Fruit fly (Drosophila melanogaster) whole organism, prepupa: Measurements from ENCODE around the gene CG8668.

ENCODE experiments used
- Blimp-1 ChIP-seq: fragments of 200-800 bp; sonication (Bioruptor generic); optimal IDR thresholded peaks from 3 replicates; lab custom pipeline; 2017; ENCODE audit warnings: missing biosample characterization, missing genetic modification characterization, mild to moderate bottlenecking, moderate library complexity, missing genetic modification reagents
- CG10631 ChIP-seq: fragments of 200-800 bp; sonication (Bioruptor generic); optimal IDR thresholded peaks from 2 replicates; lab custom pipeline; 2016; ENCODE audit warnings: missing biosample characterization, missing genetic modification characterization
- CG10669 ChIP-seq: fragments of 200-800 bp; sonication (Bioruptor generic); optimal IDR thresholded peaks from 3 replicates; lab custom pipeline; 2018; ENCODE audit warnings: missing biosample characterization, mild to moderate bottlenecking, missing genetic modification characterization, moderate library complexity
- CG11762 ChIP-seq: fragments of 200-800 bp; sonication (Bioruptor generic); optimal IDR thresholded peaks from 3 replicates; lab custom pipeline; 2016; ENCODE audit warnings: missing biosample characterization, missing genetic modification characterization; ENCODE audit not compliant: insufficient read depth
- CG11902 ChIP-seq: fragments of 200-800 bp; sonication (Bioruptor generic); optimal IDR thresholded peaks from 3 replicates; lab custom pipeline; 2016; ENCODE audit warnings: missing biosample characterization, missing genetic modification characterization
- CG15336 ChIP-seq: fragments of 200-800 bp; sonication (Bioruptor generic); IDR thresholded peaks from 2 replicates; pipeline ENCODE4 v1.3.6; 2022; ENCODE audit warnings: missing biosample characterization, missing genetic modification characterization
- CG16779 ChIP-seq: fragments of 200-800 bp; sonication (Bioruptor generic); optimal IDR thresholded peaks from 3 replicates; lab custom pipeline; 2017; ENCODE audit warnings: missing biosample characterization, mild to moderate bottlenecking, missing genetic modification characterization
- CG3032 ChIP-seq: fragments of 200-800 bp; optimal IDR thresholded peaks from 2 replicates; lab custom pipeline; 2019; ENCODE audit warnings: missing biosample characterization, mild to moderate bottlenecking, missing genetic modification characterization, moderate library complexity
- CG32006 ChIP-seq: fragments of 200-800 bp; sonication (Bioruptor generic); optimal IDR thresholded peaks from 3 replicates; lab custom pipeline; 2017; ENCODE audit warnings: missing biosample characterization, mild to moderate bottlenecking, missing genetic modification characterization
- CG6163 ChIP-seq: fragments of 200-800 bp; sonication (Bioruptor generic); IDR thresholded peaks from 3 replicates; pipeline ENCODE4 v1.3.6; 2022; ENCODE audit warnings: missing biosample characterization, missing genetic modification characterization
- CG6276 ChIP-seq: fragments of 200-800 bp; sonication (Bioruptor generic); optimal IDR thresholded peaks from 2 replicates; lab custom pipeline; 2017; ENCODE audit warnings: missing biosample characterization, mild to moderate bottlenecking, missing genetic modification characterization
- CG6854 ChIP-seq: fragments of 200-800 bp; sonication (Bioruptor generic); optimal IDR thresholded peaks from 2 replicates; lab custom pipeline; 2017; ENCODE audit warnings: missing biosample characterization, mild to moderate bottlenecking, missing genetic modification characterization
- CG8119 ChIP-seq: fragments of 200-800 bp; sonication (Bioruptor generic); IDR thresholded peaks from 3 replicates; pipeline ENCODE4 v1.3.6; 2022; ENCODE audit warnings: missing biosample characterization, missing genetic modification characterization
- CG8632 ChIP-seq: fragments of 200-800 bp; sonication (Bioruptor generic); optimal IDR thresholded peaks from 3 replicates; lab custom pipeline; 2016; ENCODE audit warnings: missing biosample characterization, missing genetic modification characterization
- CG9139 ChIP-seq: fragments of 200-800 bp; sonication (Bioruptor generic); optimal IDR thresholded peaks from 3 replicates; lab custom pipeline; 2017; ENCODE audit warnings: missing biosample characterization, mild to moderate bottlenecking, missing genetic modification characterization
- Eip78C ChIP-seq: fragments of 200-800 bp; sonication (Bioruptor generic); peaks from one replicate; lab custom pipeline; 2016; ENCODE audit warnings: missing biosample characterization, missing genetic modification characterization
- Eip93F ChIP-seq: fragments of 200-800 bp; sonication (Bioruptor generic); optimal IDR thresholded peaks from 2 replicates; lab custom pipeline; 2016; ENCODE audit warnings: missing biosample characterization, mild to moderate bottlenecking, missing genetic modification characterization
- Ets96B ChIP-seq: fragments of 200-800 bp; optimal IDR thresholded peaks from 2 replicates; lab custom pipeline; 2019; ENCODE audit warnings: missing biosample characterization, mild to moderate bottlenecking, missing genetic modification characterization, moderate library complexity
- Hr38 ChIP-seq: sonication (Bioruptor generic); optimal IDR thresholded peaks from 2 replicates; lab custom pipeline; 2016; ENCODE audit warnings: missing biosample characterization, missing genetic modification characterization
- Hr39 ChIP-seq: fragments of 200-800 bp; sonication (Bioruptor generic); optimal IDR thresholded peaks from 2 replicates; lab custom pipeline; 2016; ENCODE audit warnings: missing biosample characterization, missing genetic modification characterization
- Hr4 ChIP-seq: fragments of 200-800 bp; sonication (Bioruptor generic); optimal IDR thresholded peaks from 3 replicates; lab custom pipeline; 2016; ENCODE audit warnings: missing biosample characterization, missing genetic modification characterization
- Met ChIP-seq: fragments of 200-800 bp; sonication (Bioruptor generic); optimal IDR thresholded peaks from 3 replicates; lab custom pipeline; 2016; ENCODE audit warnings: missing biosample characterization, missing genetic modification characterization
- OdsH ChIP-seq: fragments of 200-800 bp; sonication (Bioruptor generic); optimal IDR thresholded peaks from 3 replicates; lab custom pipeline; 2016; ENCODE audit warnings: missing biosample characterization, missing genetic modification characterization
- Sox102F ChIP-seq: fragments of 200-800 bp; sonication (Bioruptor generic); optimal IDR thresholded peaks from 2 replicates; lab custom pipeline; 2016; ENCODE audit warnings: missing biosample characterization, mild to moderate bottlenecking, missing genetic modification characterization
- Sox14 ChIP-seq: fragments of 200-800 bp; sonication (Bioruptor generic); optimal IDR thresholded peaks from 3 replicates; lab custom pipeline; 2016; ENCODE audit warnings: missing biosample characterization, missing genetic modification characterization
- Sox15 ChIP-seq: fragments of 200-800 bp; sonication (Bioruptor generic); optimal IDR thresholded peaks from 3 replicates; lab custom pipeline; 2016; ENCODE audit warnings: missing biosample characterization, missing genetic modification characterization
- dsx ChIP-seq: fragments of 200-800 bp; optimal IDR thresholded peaks from 3 replicates; lab custom pipeline; 2019; ENCODE audit warnings: missing biosample characterization, mild to moderate bottlenecking, missing genetic modification characterization, moderate library complexity; ENCODE audit not compliant: poor library complexity, severe bottlenecking
- eg ChIP-seq: fragments of 200-800 bp; sonication (Bioruptor generic); IDR thresholded peaks from 3 replicates; pipeline ENCODE4 v1.3.6; 2022; ENCODE audit warnings: missing biosample characterization, missing genetic modification characterization
- esn ChIP-seq: fragments of 200-800 bp; sonication (Bioruptor generic); optimal IDR thresholded peaks from 2 replicates; lab custom pipeline; 2016; ENCODE audit warnings: missing biosample characterization, mild to moderate bottlenecking, missing genetic modification characterization, moderate library complexity
- fd85E ChIP-seq: fragments of 200-800 bp; sonication (Bioruptor generic); optimal IDR thresholded peaks from 3 replicates; lab custom pipeline; 2016; ENCODE audit warnings: missing biosample characterization, missing genetic modification characterization
- fkh ChIP-seq: fragments of 200-800 bp; sonication (Bioruptor generic); optimal IDR thresholded peaks from 3 replicates; lab custom pipeline; 2017; ENCODE audit warnings: missing biosample characterization, mild to moderate bottlenecking, missing genetic modification characterization, moderate library complexity
- net ChIP-seq: fragments of 200-800 bp; sonication (Bioruptor generic); optimal IDR thresholded peaks from 3 replicates; lab custom pipeline; 2016; ENCODE audit warnings: missing biosample characterization, missing genetic modification characterization
- spab ChIP-seq: fragments of 200-800 bp; sonication (Bioruptor generic); optimal IDR thresholded peaks from 2 replicates; lab custom pipeline; 2017; ENCODE audit warnings: missing biosample characterization, mild to moderate bottlenecking, missing genetic modification characterization, missing genetic modification reagents
- ss ChIP-seq, 2 experiments: fragments of 200-800 bp; sonication (Bioruptor generic); optimal IDR thresholded peaks; 2 replicates in 1 of 2; 3 replicates in 1 of 2; lab custom pipeline; 2017 to 2018; ENCODE audit warnings: mild to moderate bottlenecking in 2 of 2, missing biosample characterization in 2 of 2, missing genetic modification characterization in 2 of 2, moderate library complexity in 1 of 2
- svp ChIP-seq: fragments of 200-800 bp; sonication (Bioruptor generic); peaks from one replicate; lab custom pipeline; 2016; ENCODE audit warnings: missing biosample characterization, missing genetic modification characterization
- vri ChIP-seq: fragments of 200-800 bp; sonication (Bioruptor generic); optimal IDR thresholded peaks from 3 replicates; lab custom pipeline; 2016; ENCODE audit warnings: missing biosample characterization, mild to moderate bottlenecking, missing genetic modification characterization

CG8668 gene

dm6 chr2L:8142760-8143159 lies 16.0 kb downstream of the CG8668 start:
- TF ChIP-seq CG6854 (GFP tag; lab: Kevin White, UChicago) (peak; percentile 77), vri (peak; percentile 12), eg (GFP tag; lab: Robert Waterston, UW) (no peak)
- TF ChIP-seq, all 60 proteins: peak for 2

DNA sequence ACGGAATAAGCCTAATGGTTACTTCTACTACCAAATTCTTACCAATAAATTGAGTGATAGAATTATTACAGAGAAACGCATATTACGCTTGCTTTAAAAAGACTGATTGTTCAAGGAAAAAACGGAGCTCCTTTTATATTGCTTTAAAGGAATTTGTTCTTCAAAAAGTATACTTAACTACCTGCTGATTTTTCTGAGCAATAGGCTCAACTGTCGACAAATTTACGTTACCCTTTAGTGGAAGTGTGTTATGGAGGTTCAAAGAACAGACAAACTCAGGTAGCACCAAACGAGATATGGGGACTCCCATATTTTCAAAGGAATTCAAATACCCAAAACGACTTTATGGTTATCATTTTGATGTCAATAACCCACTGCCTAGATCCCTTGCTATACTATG lies 17.1 kb downstream of the CG8668 start, which contains the start of gene CG42762:
TSS of gene CG42762 (minus strand) at position 101 of the 400 bp plus-strand sequence.
- TF ChIP-seq CG8632 (GFP tag; lab: Kevin White, UChicago) (no peak), Hr38 (GFP tag; lab: Kevin White, UChicago) (no peak)

dm6 chr2L:8145067-8145808 lies 18.4 kb downstream of the CG8668 start, which contains the start of the genes CG42763 and CG43394:
CG42763 (minus strand) TSS chr2L:8145107.
CG43394 (plus strand) TSS chr2L:8145758.
- TF ChIP-seq Met (GFP tag; lab: Kevin White, UChicago) (no peak), CG15336 (GFP tag; lab: Robert Waterston, UW) (0 out of 2 replicates have a peak, but pooled peaks have one; percentile 7), Hr4 (no peak), CG8119 (GFP tag; lab: Robert Waterston, UW) (0 out of 3 replicates have a peak, but pooled peaks have one; percentile 12)

DNA sequence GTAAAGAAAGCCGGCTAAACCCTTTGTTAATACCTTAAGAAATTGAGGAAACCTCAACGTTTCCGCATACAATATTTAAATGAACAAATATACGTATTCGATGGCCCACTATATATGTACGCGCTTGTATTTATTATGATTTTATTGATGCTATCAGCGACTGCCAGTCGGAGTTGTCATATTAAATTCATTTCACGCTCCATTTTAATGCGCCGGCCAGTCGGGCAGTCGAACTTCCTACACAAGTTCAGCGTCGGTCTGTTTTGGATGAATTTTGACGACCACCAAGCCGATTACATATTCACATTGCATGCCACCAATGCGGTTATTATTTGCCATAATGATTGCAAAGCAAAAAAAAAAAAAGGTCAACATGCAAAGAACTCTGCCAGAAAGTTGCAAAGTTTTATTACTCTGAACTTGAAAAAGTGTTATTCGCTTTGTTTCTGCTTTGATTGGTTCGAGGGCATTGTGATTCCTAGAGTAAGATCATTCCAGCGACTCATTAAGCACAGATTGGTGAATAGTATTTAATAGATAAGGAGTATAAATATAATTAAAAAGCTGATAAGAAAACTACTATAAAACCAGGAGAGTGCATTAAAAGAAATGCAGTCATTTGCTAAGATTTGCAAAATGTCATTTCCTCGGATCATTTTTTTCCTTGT lies 20.3 kb downstream of the CG8668 start, which contains the start of gene CG31606:
TSS of gene CG31606 (plus strand) at position 618 of the 668 bp plus-strand sequence.
- TF ChIP-seq Eip78C (GFP tag; lab: Kevin White, UChicago) (peak; percentile 47), CG16779 (no peak), Hr4 (peak; percentile 32), Sox102F (GFP tag; lab: Kevin White, UChicago) (no peak), Sox14 (GFP tag; lab: Kevin White, UChicago) (peak; percentile 6), CG6276 (GFP tag; lab: Kevin White, UChicago) (peak; percentile 46), CG32006 (GFP tag; lab: Kevin White, UChicago) (peak; percentile 56), OdsH (GFP tag; lab: Kevin White, UChicago) (no peak)

DNA sequence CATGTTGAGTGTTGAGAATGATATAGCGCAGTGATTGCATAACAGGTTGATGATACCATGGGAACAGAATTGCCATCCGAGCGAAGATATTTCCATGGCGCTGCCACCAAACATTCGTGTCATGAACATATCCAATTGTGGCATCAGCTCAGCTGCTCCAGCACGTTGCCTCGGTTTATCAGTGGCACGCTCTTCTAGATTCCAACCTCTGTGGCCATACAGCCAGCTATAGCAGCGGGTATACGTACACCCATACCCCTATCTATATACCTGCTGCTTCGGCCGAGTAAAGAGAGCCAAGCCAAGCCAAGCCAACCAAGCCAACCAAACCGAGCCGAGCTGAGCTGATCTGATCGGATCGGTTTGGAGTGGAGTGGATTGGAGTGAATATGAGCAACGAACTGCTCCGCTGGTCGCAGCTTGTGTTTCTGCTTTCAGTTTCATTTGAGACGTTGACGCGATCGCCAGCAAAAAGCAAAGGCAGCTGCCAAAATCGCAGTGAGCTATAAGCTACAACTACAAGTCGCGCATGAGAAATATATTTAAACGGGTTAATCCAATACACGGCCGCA lies 21.8 kb downstream of the CG8668 start:
- TF ChIP-seq CG6854 (GFP tag; lab: Kevin White, UChicago) (peak; percentile 40), Met (GFP tag; lab: Kevin White, UChicago) (no peak), CG15336 (GFP tag; lab: Robert Waterston, UW) (peak; percentile 8; the same call in 1 of the 2 replicates), CG9139 (GFP tag; lab: Kevin White, UChicago) (peak; percentile 39), net (peak; percentile 29), Blimp-1 (GFP tag; lab: Kevin White, UChicago) (peak; percentile 91), vri (peak; percentile 36), fkh (no peak), CG6163 (GFP tag; lab: Robert Waterston, UW) (peak; percentile 48; the same call in 2 of the 3 replicates), Eip78C (GFP tag; lab: Kevin White, UChicago) (peak; percentile 29), ss (GFP tag; optimal IDR thresholded peaks at IDR 0.05; lab: Kevin White, UChicago) (peak; percentile 44 to 59), dsx (GFP tag; lab: Kevin White, UChicago) (peak; percentile 17), CG3032 (tag; lab: Kevin White, UChicago) (no peak)

dm6 chr2L:8156682-8157081 lies 29.9 kb downstream of the CG8668 start:
- TF ChIP-seq Sox15 (GFP tag; lab: Kevin White, UChicago) (peak; percentile 40), Eip93F (GFP tag; lab: Kevin White, UChicago) (no peak), CG8119 (GFP tag; lab: Robert Waterston, UW) (peak; percentile 27; the same call in 1 of the 3 replicates), CG10631 (GFP tag; lab: Kevin White, UChicago) (peak; percentile 58), CG11762 (GFP tag; lab: Kevin White, UChicago) (peak; percentile 36), fd85E (no peak), spab (GFP tag; lab: Kevin White, UChicago) (no peak), CG10669 (peak; percentile 51), svp (GFP tag; lab: Kevin White, UChicago) (peak; percentile 73), net (peak; percentile 48), CG11902 (GFP tag; lab: Kevin White, UChicago) (peak; percentile 37), Sox102F (GFP tag; lab: Kevin White, UChicago) (peak; percentile 63), CG15336 (GFP tag; lab: Robert Waterston, UW) (peak; percentile 49; the same call in 1 of the 2 replicates), CG6854 (GFP tag; lab: Kevin White, UChicago) (peak; percentile 7), Eip78C (GFP tag; lab: Kevin White, UChicago) (peak; percentile 92), Hr39 (GFP tag; lab: Kevin White, UChicago) (peak; percentile 71), dsx (GFP tag; lab: Kevin White, UChicago) (peak; percentile 53), esn (GFP tag; lab: Kevin White, UChicago) (peak; percentile 76), Ets96B (tag; lab: Kevin White, UChicago) (peak; percentile 47)
